Fruit fly (Drosophila melanogaster) whole organism, wandering third instar larva: ENCODE measurements around the gene lectin-30A.

Source experiments
- Abd-B ChIP-seq: fragments of >200 bp; optimal IDR thresholded peaks from 2 replicates; lab custom pipeline; 2017; ENCODE audit warnings: missing biosample characterization, missing genetic modification characterization
- CG32264 ChIP-seq: fragments of 200-800 bp; sonication (Bioruptor generic); optimal IDR thresholded peaks from 2 replicates; lab custom pipeline; 2016; ENCODE audit warnings: missing biosample characterization, missing genetic modification characterization
- CG9705 ChIP-seq: fragments of 200-800 bp; sonication (Bioruptor generic); optimal IDR thresholded peaks from 2 replicates; lab custom pipeline; 2018; ENCODE audit warnings: missing biosample characterization, mild to moderate bottlenecking, missing genetic modification characterization
- CrebA ChIP-seq: fragments of 200-800 bp; sonication (Bioruptor generic); optimal IDR thresholded peaks from 2 replicates; lab custom pipeline; 2016; ENCODE audit warnings: missing biosample characterization, mild to moderate bottlenecking, missing genetic modification characterization, borderline replicate concordance
- Dfd ChIP-seq: fragments of >200 bp; optimal IDR thresholded peaks from 2 replicates; lab custom pipeline; 2017; ENCODE audit warnings: missing biosample characterization, missing genetic modification characterization
- Dif ChIP-seq: fragments of 200-275, 200-300 bp; sonication (Bioruptor generic); optimal IDR thresholded peaks from 2 replicates; lab custom pipeline; 2018; ENCODE audit warnings: missing biosample characterization, missing genetic modification characterization; ENCODE audit not compliant: partially characterized antibody
- GATAd ChIP-seq: sonication (Bioruptor generic); optimal IDR thresholded peaks from 2 replicates; lab custom pipeline; 2016; ENCODE audit warnings: missing biosample characterization, missing genetic modification characterization
- HLH106 ChIP-seq: fragments of 200-800 bp; optimal IDR thresholded peaks from 3 replicates; lab custom pipeline; 2019; ENCODE audit warnings: missing biosample characterization, mild to moderate bottlenecking, missing genetic modification characterization, moderate library complexity
- Hnf4 ChIP-seq: fragments of 200-800 bp; sonication (Bioruptor generic); optimal IDR thresholded peaks from 2 replicates; lab custom pipeline; 2016; ENCODE audit warnings: missing biosample characterization, mild to moderate bottlenecking, missing genetic modification characterization
- Hr78 ChIP-seq: fragments of >200 bp; optimal IDR thresholded peaks from 2 replicates; lab custom pipeline; 2017; ENCODE audit warnings: missing biosample characterization, missing genetic modification characterization
- Hr83 ChIP-seq: fragments of 200-300 bp; sonication (Bioruptor generic); optimal IDR thresholded peaks from 2 replicates; lab custom pipeline; 2016; ENCODE audit warnings: missing biosample characterization, mild to moderate bottlenecking, missing genetic modification characterization, moderate library complexity; ENCODE audit not compliant: poor library complexity, severe bottlenecking
- Jra ChIP-seq: sonication (Bioruptor generic); optimal IDR thresholded peaks from 2 replicates; lab custom pipeline; 2016; ENCODE audit warnings: missing biosample characterization, missing genetic modification characterization
- Mio ChIP-seq: sonication (Bioruptor generic); optimal IDR thresholded peaks from 2 replicates; lab custom pipeline; 2016; ENCODE audit warnings: missing biosample characterization, missing genetic modification characterization
- Myc ChIP-seq: fragments of >200 bp; optimal IDR thresholded peaks from 2 replicates; lab custom pipeline; 2017
- N ChIP-seq: fragments of >200 bp; optimal IDR thresholded peaks from 2 replicates; lab custom pipeline; 2018; ENCODE audit warnings: missing biosample characterization, missing external identifiers, missing genetic modification characterization
- OdsH ChIP-seq: fragments of 200-800 bp; sonication (Bioruptor generic); optimal IDR thresholded peaks from 2 replicates; lab custom pipeline; 2016; ENCODE audit warnings: missing biosample characterization, mild to moderate bottlenecking, missing genetic modification characterization
- Rel ChIP-seq, 2 experiments: fragments of 200-800 bp; sonication (Bioruptor generic) in 1 of 2; optimal IDR thresholded peaks; 2 replicates in 1 of 2; 3 replicates in 1 of 2; lab custom pipeline; 2016 to 2019; ENCODE audit warnings: mild to moderate bottlenecking in 2 of 2, missing biosample characterization in 2 of 2, missing genetic modification characterization in 2 of 2, moderate library complexity in 1 of 2
- Sp1 ChIP-seq: fragments of 200-800 bp; sonication (Bioruptor generic); optimal IDR thresholded peaks from 3 replicates; lab custom pipeline; 2019; ENCODE audit warnings: missing biosample characterization, mild to moderate bottlenecking, missing genetic modification characterization, moderate library complexity
- Vsx2 ChIP-seq: fragments of 200-300, 225-300 bp; sonication (Bioruptor generic); optimal IDR thresholded peaks from 2 replicates; lab custom pipeline; 2018; ENCODE audit warnings: missing biosample characterization, missing genetic modification characterization; ENCODE audit not compliant: partially characterized antibody
- br ChIP-seq: fragments of 200-800 bp; sonication (Bioruptor generic); optimal IDR thresholded peaks from 2 replicates; lab custom pipeline; 2016; ENCODE audit warnings: missing biosample characterization, missing genetic modification characterization
- brk ChIP-seq: fragments of 200-800 bp; sonication (Bioruptor generic); optimal IDR thresholded peaks from 2 replicates; lab custom pipeline; 2016; ENCODE audit warnings: missing biosample characterization, mild to moderate bottlenecking, missing genetic modification characterization
- dl ChIP-seq, 2 experiments: fragments of 175-275, 200-275 bp in 1 of 2; fragments of 200-275 bp in 1 of 2; sonication (Bioruptor generic); optimal IDR thresholded peaks; lab custom pipeline; 2018; ENCODE audit warnings: mild to moderate bottlenecking in 2 of 2, missing biosample characterization in 2 of 2, missing genetic modification characterization in 2 of 2, moderate library complexity in 2 of 2; ENCODE audit not compliant: partially characterized antibody in 2 of 2, insufficient read depth in 1 of 2
- dmrt93B ChIP-seq: fragments of 200-800 bp; sonication (Bioruptor generic); optimal IDR thresholded peaks from 2 replicates; lab custom pipeline; 2018; ENCODE audit warnings: missing biosample characterization, mild to moderate bottlenecking, missing genetic modification characterization
- dsf ChIP-seq: sonication (Bioruptor generic); optimal IDR thresholded peaks from 2 replicates; lab custom pipeline; 2016; ENCODE audit warnings: missing biosample characterization, missing genetic modification characterization, borderline replicate concordance
- ey ChIP-seq: fragments of 200-800 bp; sonication (Bioruptor generic); optimal IDR thresholded peaks from 2 replicates; lab custom pipeline; 2016; ENCODE audit warnings: missing biosample characterization, missing genetic modification characterization
- foxo ChIP-seq, 2 experiments: fragments of 200-800 bp; sonication (Bioruptor generic); optimal IDR thresholded peaks; 2 replicates in 1 of 2; 3 replicates in 1 of 2; lab custom pipeline; 2016 to 2017; ENCODE audit warnings: missing biosample characterization in 2 of 2, missing genetic modification characterization in 2 of 2
- fru ChIP-seq: fragments of 200-800 bp; sonication (Bioruptor generic); optimal IDR thresholded peaks from 3 replicates; lab custom pipeline; 2016; ENCODE audit warnings: missing biosample characterization, mild to moderate bottlenecking, missing genetic modification characterization
- h ChIP-seq: fragments of 200-800 bp; sonication (Bioruptor generic); optimal IDR thresholded peaks from 3 replicates; lab custom pipeline; 2016; ENCODE audit warnings: missing biosample characterization, mild to moderate bottlenecking, missing genetic modification characterization
- jim ChIP-seq: fragments of 175-275, 200-325 bp; sonication (Bioruptor generic); optimal IDR thresholded peaks from 2 replicates; lab custom pipeline; 2016; ENCODE audit warnings: missing biosample characterization, mild to moderate bottlenecking, missing genetic modification characterization
- lola ChIP-seq: fragments of >200 bp; optimal IDR thresholded peaks from 2 replicates; lab custom pipeline; 2017; ENCODE audit warnings: missing biosample characterization, missing genetic modification characterization
- pan ChIP-seq: fragments of >200 bp; optimal IDR thresholded peaks from 2 replicates; lab custom pipeline; 2017
- psq ChIP-seq: fragments of 200-800 bp; sonication (Bioruptor generic); optimal IDR thresholded peaks from 3 replicates; lab custom pipeline; 2017; ENCODE audit warnings: missing biosample characterization, mild to moderate bottlenecking, missing genetic modification characterization, moderate library complexity
- rgr ChIP-seq: fragments of 200-800 bp; sonication (Bioruptor generic); optimal IDR thresholded peaks from 3 replicates; lab custom pipeline; 2016; ENCODE audit warnings: missing biosample characterization, mild to moderate bottlenecking, missing genetic modification characterization
- sage ChIP-seq: fragments of 200-800 bp; sonication (Bioruptor generic); optimal IDR thresholded peaks from 2 replicates; lab custom pipeline; 2016; ENCODE audit warnings: missing biosample characterization, mild to moderate bottlenecking, missing genetic modification characterization
- sv ChIP-seq: fragments of 200-800 bp; sonication (Bioruptor generic); optimal IDR thresholded peaks from 3 replicates; lab custom pipeline; 2016; ENCODE audit warnings: missing biosample characterization, missing genetic modification characterization
- tai ChIP-seq: sonication (Bioruptor generic); optimal IDR thresholded peaks from 2 replicates; lab custom pipeline; 2016; ENCODE audit warnings: missing biosample characterization, missing genetic modification characterization
- usp ChIP-seq: fragments of >200 bp; optimal IDR thresholded peaks from 2 replicates; lab custom pipeline; 2017; ENCODE audit warnings: missing biosample characterization, missing genetic modification characterization
- woc ChIP-seq: sonication (Bioruptor generic); optimal IDR thresholded peaks from 2 replicates; lab custom pipeline; 2016; ENCODE audit warnings: missing biosample characterization, mild to moderate bottlenecking, missing genetic modification characterization

lectin-30A gene

DNA sequence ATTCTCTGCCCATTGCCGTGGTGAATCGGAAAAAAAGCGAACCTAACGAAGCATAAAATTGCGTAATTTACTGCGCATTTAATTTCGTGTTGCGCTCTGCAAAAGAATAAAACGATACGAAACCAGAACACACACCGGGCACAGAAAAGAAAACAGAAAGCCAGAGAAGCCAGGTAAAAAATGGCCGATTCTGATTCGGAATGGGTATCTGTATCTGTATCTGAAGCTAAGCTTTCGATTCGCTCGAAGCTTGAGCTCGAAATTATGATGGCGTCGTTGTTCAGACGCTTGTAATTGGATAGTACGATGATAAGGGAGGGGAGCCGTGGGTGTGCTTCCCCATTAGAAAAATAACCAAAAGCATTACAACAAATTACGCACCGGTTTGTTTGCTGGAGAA, 31.4 kb downstream of the lectin-30A start:
- TF ChIP-seq psq, result peak; percentile 24
- no peak for TF ChIP-seq foxo (GFP tag; optimal IDR thresholded peaks at IDR 0.05; lab: Kevin White, UChicago)
- no peak for TF ChIP-seq sv (GFP tag; lab: Kevin White, UChicago)
- TF ChIP-seq, all 38 proteins: peak for 1

DNA sequence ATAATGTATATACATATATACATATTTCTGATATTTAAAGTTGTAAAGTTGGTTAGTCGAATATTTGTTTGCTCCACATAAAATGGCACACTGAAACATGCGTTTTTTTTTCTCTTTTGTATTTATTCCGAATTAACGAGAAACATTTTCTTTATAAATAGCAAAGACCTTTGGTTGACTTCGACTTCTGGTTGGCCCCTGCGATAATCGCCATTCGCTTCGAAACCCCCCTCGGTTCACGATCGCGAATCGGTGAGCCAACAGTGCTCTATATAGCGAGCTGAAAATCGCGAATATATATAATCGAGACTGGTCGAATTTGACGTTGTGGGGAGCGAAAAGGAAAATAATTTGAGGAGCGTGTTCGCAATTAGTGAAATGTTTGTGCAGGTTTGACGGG, 38.8 kb downstream of the lectin-30A start:
- no peak for TF ChIP-seq lola
- no peak for TF ChIP-seq Rel (GFP tag; optimal IDR thresholded peaks at IDR 0.05; lab: Kevin White, UChicago)
- TF ChIP-seq Rel (tag; optimal IDR thresholded peaks at IDR 0.05; lab: Kevin White, UChicago), result peak; percentile 23
- TF ChIP-seq Hr83, result no peak

DNA sequence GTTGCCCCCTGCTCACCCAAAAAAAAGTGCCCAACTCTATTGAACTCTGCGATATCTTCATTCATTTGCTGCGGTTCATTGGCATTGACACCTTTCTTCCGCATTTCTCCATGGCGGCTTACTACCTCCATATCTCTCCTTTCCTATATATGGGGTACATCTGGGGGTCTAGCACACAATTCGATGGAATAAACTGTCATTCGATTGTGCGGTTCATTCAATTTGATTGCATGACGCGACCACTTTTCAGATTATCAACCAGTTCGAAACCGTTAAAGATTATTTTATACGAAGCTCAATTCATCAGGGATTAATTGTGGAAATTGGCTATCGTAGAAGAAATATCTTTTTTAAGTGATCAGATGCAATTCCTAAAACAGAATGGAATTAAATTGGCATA, 41.0 kb downstream of the lectin-30A start:
- no peak for TF ChIP-seq ey (GFP tag; lab: Kevin White, UChicago)
- no peak for TF ChIP-seq Rel (GFP tag; optimal IDR thresholded peaks at IDR 0.05; lab: Kevin White, UChicago)
- peak; percentile 37 for TF ChIP-seq Rel (tag; optimal IDR thresholded peaks at IDR 0.05; lab: Kevin White, UChicago)
- TF ChIP-seq Vsx2 (GFP tag; lab: Kevin White, UChicago), result peak; percentile 88
- no peak for TF ChIP-seq Dfd (GFP tag; lab: Kevin White, UChicago)
- TF ChIP-seq rgr (GFP tag; lab: Kevin White, UChicago), result no peak
- TF ChIP-seq Dif (GFP tag; lab: Kevin White, UChicago), result peak; percentile 62
- TF ChIP-seq CrebA (GFP tag; lab: Kevin White, UChicago), result no peak
- TF ChIP-seq Sp1 (GFP tag; lab: Kevin White, UChicago), result no peak
- TF ChIP-seq Hr78 (GFP tag; lab: Kevin White, UChicago), result no peak

DNA sequence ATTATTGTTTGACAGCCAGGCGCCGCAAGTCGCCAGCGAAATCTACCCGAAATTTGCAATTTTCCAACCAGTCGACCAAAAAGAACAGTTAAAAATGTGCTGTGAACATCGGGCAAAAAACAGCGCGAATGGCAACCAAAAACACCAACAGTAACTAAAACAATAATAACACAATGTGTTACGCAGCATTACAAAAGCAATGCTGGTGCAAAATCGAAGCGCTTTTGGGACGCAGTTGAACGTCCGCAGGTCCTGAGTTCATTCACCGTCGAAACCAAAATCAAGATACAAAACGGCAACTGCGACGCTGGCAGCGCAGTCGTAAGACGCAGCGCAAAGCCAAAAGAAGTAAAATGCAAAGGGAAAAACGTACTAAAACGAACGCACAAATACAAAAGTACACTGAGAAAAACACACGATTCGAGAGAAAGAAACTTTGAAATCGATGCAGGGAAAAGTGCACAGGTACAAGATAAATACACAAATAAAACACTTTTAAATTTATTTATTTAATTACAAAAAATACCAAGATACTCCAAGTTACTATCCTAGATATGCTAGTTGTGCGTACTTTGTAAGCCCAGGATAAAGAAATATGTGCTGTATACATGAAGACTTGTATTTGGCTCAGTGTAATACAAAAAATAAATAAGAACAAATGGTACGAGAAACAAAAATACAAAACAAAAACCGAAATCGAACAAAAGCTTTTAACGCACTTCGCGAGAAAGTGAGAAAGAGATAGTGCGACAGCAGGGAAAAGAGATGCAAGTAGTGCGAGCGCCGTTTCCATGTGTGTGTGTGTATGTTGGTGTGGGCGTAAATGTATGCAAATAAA, 43.6 kb downstream of the lectin-30A start:
- TF ChIP-seq ey (GFP tag; lab: Kevin White, UChicago) (peak; percentile 61), dmrt93B (peak; percentile 95), Mio (GFP tag; lab: Kevin White, UChicago) (peak; percentile 7), Dfd (GFP tag; lab: Kevin White, UChicago) (peak; percentile 17), Hnf4 (peak; percentile 87), psq (peak; percentile 96), tai (GFP tag; lab: Kevin White, UChicago) (peak; percentile 97), Rel (GFP tag; optimal IDR thresholded peaks at IDR 0.05; lab: Kevin White, UChicago) (peak; percentile 91), Rel (tag; optimal IDR thresholded peaks at IDR 0.05; lab: Kevin White, UChicago) (peak; percentile 84), sage (GFP tag; lab: Kevin White, UChicago) (peak; percentile 91), sv (GFP tag; lab: Kevin White, UChicago) (peak; percentile 6), GATAd (GFP tag; lab: Kevin White, UChicago) (peak; percentile 18), Hr78 (GFP tag; lab: Kevin White, UChicago) (no peak), N (no peak), OdsH (peak; percentile 95), woc (peak; percentile 85), jim (GFP tag; lab: Kevin White, UChicago) (no peak), rgr (GFP tag; lab: Kevin White, UChicago) (peak; percentile 94), brk (GFP tag; lab: Kevin White, UChicago) (peak; percentile 24), lola (no peak), Hr83 (no peak), Vsx2 (GFP tag; lab: Kevin White, UChicago) (no peak), CG9705 (peak; percentile 93), fru (GFP tag; lab: Kevin White, UChicago) (peak; percentile 80), dsf (peak; percentile 64), dl (GFP tag; optimal IDR thresholded peaks at IDR 0.05; lab: Kevin White, UChicago; ENCODE audit: insufficient read depth in 1 of 2, partially characterized antibody in 2 of 2) (no peak), CG32264 (peak; percentile 78), h (GFP tag; lab: Kevin White, UChicago) (peak; percentile 96), Myc (lab: Kevin White, UChicago) (no peak), pan (lab: Kevin White, UChicago) (no peak), HLH106 (tag; lab: Kevin White, UChicago) (peak; percentile 98), Dif (GFP tag; lab: Kevin White, UChicago) (no peak), Jra (GFP tag; lab: Kevin White, UChicago) (peak; percentile 77), CrebA (GFP tag; lab: Kevin White, UChicago) (no peak), Sp1 (GFP tag; lab: Kevin White, UChicago) (peak; percentile 96), br (GFP tag; lab: Kevin White, UChicago) (peak; percentile 91), foxo (GFP tag; optimal IDR thresholded peaks at IDR 0.05; lab: Kevin White, UChicago) (peak in 1 of 2 experiments; percentile 90), usp (GFP tag; lab: Kevin White, UChicago) (no peak), Abd-B (no peak)
- TF ChIP-seq, all 38 proteins: peak for 25
